Fruit fly (Drosophila melanogaster) whole organism: ENCODE measurements around the gene CG5815.

Experiments
- CG8478 ChIP-seq: fragments of >200 bp; optimal IDR thresholded peaks from 2 replicates; lab custom pipeline; 2018; ENCODE audit warnings: inconsistent platforms
- Dll ChIP-seq: fragments of >200 bp; optimal IDR thresholded peaks from 2 replicates; lab custom pipeline; 2017
- EcR ChIP-seq, 2 experiments: fragments of >200 bp; optimal IDR thresholded peaks; 2 replicates each; lab custom pipeline; 2017; ENCODE audit warnings: missing biosample characterization in 2 of 2, missing genetic modification characterization in 2 of 2, missing genetic modification reagents in 2 of 2
- pan ChIP-seq: fragments of >200 bp; optimal IDR thresholded peaks from 2 replicates; lab custom pipeline; 2017
- psq ChIP-seq: fragments of >200 bp; optimal IDR thresholded peaks from 2 replicates; lab custom pipeline; 2017
- usp ChIP-seq: fragments of >200 bp; optimal IDR thresholded peaks from 2 replicates; lab custom pipeline; 2017; ENCODE audit warnings: missing biosample characterization, missing genetic modification characterization, mixed read lengths

Gene CG5815

dm6 chr3R:27116465-27117092, 4.2 kb downstream of the CG5815 start, which contains the start of the genes CG6066 and CG5880:
TSS of gene CG6066 (minus strand) at chr3R:27116707.
TSS of gene CG5880 (plus strand) at chr3R:27116745.
- no peak for TF ChIP-seq CG8478

dm6 chr3R:27118346-27118745, 6.0 kb downstream of the CG5815 start, which contains the start of gene CG5882:
TSS of gene CG5882 (plus strand) at chr3R:27118646.
- TF ChIP-seq usp (GFP tag; lab: Kevin White, UChicago): no peak
- TF ChIP-seq EcR (GFP tag; optimal IDR thresholded peaks at IDR 0.05; lab: Kevin White, UChicago): no peak
- TF ChIP-seq pan (lab: Kevin White, UChicago): no peak
- TF ChIP-seq Dll (lab: Kevin White, UChicago): no peak
- TF ChIP-seq CG8478: no peak
- no peak for TF ChIP-seq psq (lab: Kevin White, UChicago)

- no peak for TF ChIP-seq usp (GFP tag; lab: Kevin White, UChicago)
- TF ChIP-seq pan (lab: Kevin White, UChicago): no peak
- no peak for TF ChIP-seq psq (lab: Kevin White, UChicago)
- no peak for TF ChIP-seq EcR (GFP tag; optimal IDR thresholded peaks at IDR 0.05; lab: Kevin White, UChicago)
- no peak for TF ChIP-seq CG8478
- TF ChIP-seq Dll (lab: Kevin White, UChicago): no peak
These were observed 12.2 kb downstream of the CG5815 start, which contains the start of gene CG6059 for dm6 chr3R:27124588-27124987. TSS of gene CG6059 (minus strand) at chr3R:27124688.

- TF ChIP-seq Dll (lab: Kevin White, UChicago): no peak
- TF ChIP-seq pan (lab: Kevin White, UChicago): no peak
- no peak for TF ChIP-seq usp (GFP tag; lab: Kevin White, UChicago)
- TF ChIP-seq CG8478: no peak
- no peak for TF ChIP-seq EcR (GFP tag; optimal IDR thresholded peaks at IDR 0.05; lab: Kevin White, UChicago)
- TF ChIP-seq psq (lab: Kevin White, UChicago): no peak
These were observed 16.4 kb downstream of the CG5815 start for dm6 chr3R:27128723-27129122.

dm6 chr3R:27129580-27130385, 17.4 kb downstream of the CG5815 start:
- TF ChIP-seq usp (GFP tag; lab: Kevin White, UChicago) (no peak), pan (lab: Kevin White, UChicago) (no peak)

- TF ChIP-seq CG8478 (no peak), psq (lab: Kevin White, UChicago) (no peak), Dll (lab: Kevin White, UChicago) (no peak), EcR (GFP tag; optimal IDR thresholded peaks at IDR 0.05; lab: Kevin White, UChicago) (no peak)
These were observed 18.3 kb downstream of the CG5815 start for dm6 chr3R:27130551-27131161.

- TF ChIP-seq CG8478: no peak
- no peak for TF ChIP-seq psq (lab: Kevin White, UChicago)
- TF ChIP-seq EcR (GFP tag; optimal IDR thresholded peaks at IDR 0.05; lab: Kevin White, UChicago): no peak
- no peak for TF ChIP-seq usp (GFP tag; lab: Kevin White, UChicago)
- TF ChIP-seq pan (lab: Kevin White, UChicago): no peak
- TF ChIP-seq Dll (lab: Kevin White, UChicago): no peak
These were observed 19.0 kb downstream of the CG5815 start for dm6 chr3R:27131408-27131807.

dm6 chr3R:27133992-27134391, 21.6 kb downstream of the CG5815 start:
- TF ChIP-seq EcR (GFP tag; optimal IDR thresholded peaks at IDR 0.05; lab: Kevin White, UChicago) (no peak), pan (lab: Kevin White, UChicago) (no peak), psq (lab: Kevin White, UChicago) (no peak), usp (GFP tag; lab: Kevin White, UChicago) (no peak), Dll (lab: Kevin White, UChicago) (no peak), CG8478 (no peak)

dm6 chr3R:27134728-27135361, 22.5 kb downstream of the CG5815 start:
- TF ChIP-seq pan (lab: Kevin White, UChicago) (no peak), psq (lab: Kevin White, UChicago) (no peak), EcR (GFP tag; optimal IDR thresholded peaks at IDR 0.05; lab: Kevin White, UChicago) (no peak), CG8478 (no peak), usp (GFP tag; lab: Kevin White, UChicago) (no peak), Dll (lab: Kevin White, UChicago) (no peak)

- TF ChIP-seq EcR (GFP tag; optimal IDR thresholded peaks at IDR 0.05; lab: Kevin White, UChicago) (no peak), psq (lab: Kevin White, UChicago) (no peak), CG8478 (no peak), pan (lab: Kevin White, UChicago) (no peak), usp (GFP tag; lab: Kevin White, UChicago) (no peak), Dll (lab: Kevin White, UChicago) (no peak)
These were observed 23.6 kb downstream of the CG5815 start for dm6 chr3R:27135692-27136641.
